Fruit fly (Drosophila melanogaster) whole organism, embryonic: Measurements from ENCODE around the gene CG12990.

ENCODE experiments used
- Adf1 ChIP-seq: fragments of 200-800 bp; sonication (Bioruptor generic); IDR thresholded peaks from 2 replicates; pipeline ENCODE4 v1.3.6; 2022; ENCODE audit warnings: missing biosample characterization, missing genetic modification characterization
- B-H1 ChIP-seq: fragments of 200-800 bp; sonication (Bioruptor generic); IDR thresholded peaks from 3 replicates; pipeline ENCODE4 v1.3.6; 2022; ENCODE audit warnings: missing biosample characterization, missing genetic modification characterization
- B-H2 ChIP-seq: fragments of 200-800 bp; sonication (Bioruptor generic); optimal IDR thresholded peaks from 2 replicates; lab custom pipeline; 2018; ENCODE audit warnings: missing biosample characterization, mild to moderate bottlenecking, missing genetic modification characterization
- C15 ChIP-seq: fragments of 200-800 bp; sonication (Bioruptor generic); IDR thresholded peaks from 3 replicates; pipeline ENCODE4 v1.3.6; 2022; ENCODE audit warnings: missing biosample characterization, missing genetic modification characterization
- CG11695 ChIP-seq: fragments of 200-800 bp; sonication (Bioruptor generic); IDR thresholded peaks from 3 replicates; pipeline ENCODE4 v1.3.6; 2022; ENCODE audit warnings: missing biosample characterization, missing genetic modification characterization
- CG12155 ChIP-seq: fragments of 200-800 bp; sonication (Bioruptor generic); optimal IDR thresholded peaks from 3 replicates; lab custom pipeline; 2016; ENCODE audit warnings: missing biosample characterization, missing genetic modification characterization
- CG1603 ChIP-seq: fragments of 200-800 bp; sonication (Bioruptor generic); optimal IDR thresholded peaks from 2 replicates; lab custom pipeline; 2019; ENCODE audit warnings: missing biosample characterization, mild to moderate bottlenecking, missing genetic modification characterization, moderate library complexity
- CG2199 ChIP-seq: fragments of 200-800 bp; sonication (Bioruptor generic); IDR thresholded peaks from 3 replicates; pipeline ENCODE4 v1.3.6; 2022; ENCODE audit warnings: missing biosample characterization, missing genetic modification characterization
- CG2678 ChIP-seq: fragments of 200-800 bp; sonication (Bioruptor generic); optimal IDR thresholded peaks from 3 replicates; lab custom pipeline; 2019; ENCODE audit warnings: missing biosample characterization, mild to moderate bottlenecking, missing genetic modification characterization, moderate library complexity
- CG3065 ChIP-seq: fragments of 200-800 bp; sonication (Bioruptor generic); optimal IDR thresholded peaks from 2 replicates; lab custom pipeline; 2016; ENCODE audit warnings: missing biosample characterization, missing genetic modification characterization
- CG3407 ChIP-seq: fragments of 200-800 bp; sonication (Bioruptor generic); optimal IDR thresholded peaks from 2 replicates; lab custom pipeline; 2018; ENCODE audit warnings: missing biosample characterization, mild to moderate bottlenecking, missing genetic modification characterization
- CG3847 ChIP-seq: fragments of 200-800 bp; sonication (Bioruptor generic); IDR thresholded peaks from 2 replicates; pipeline ENCODE4 v1.3.6; 2022; ENCODE audit warnings: missing biosample characterization, missing genetic modification characterization
- CG4617 ChIP-seq: fragments of 200-800 bp; sonication (Bioruptor generic); optimal IDR thresholded peaks from 3 replicates; lab custom pipeline; 2016; ENCODE audit warnings: missing biosample characterization, missing genetic modification characterization, borderline replicate concordance
- CG6272 ChIP-seq: fragments of 200-800 bp; sonication (Bioruptor generic); IDR thresholded peaks from 2 replicates; pipeline ENCODE4 v1.3.6; 2022; ENCODE audit warnings: missing biosample characterization, missing genetic modification characterization
- CG6791 ChIP-seq: fragments of 200-800 bp; sonication (Bioruptor generic); IDR thresholded peaks from 3 replicates; pipeline ENCODE4 v1.3.6; 2022; ENCODE audit warnings: missing biosample characterization, missing genetic modification characterization; ENCODE audit not compliant: partially characterized antibody
- CG7271 ChIP-seq: fragments of 200-800 bp; sonication (Bioruptor generic); optimal IDR thresholded peaks from 2 replicates; lab custom pipeline; 2018; ENCODE audit warnings: missing biosample characterization, mild to moderate bottlenecking, missing genetic modification characterization, moderate library complexity
- CG7928 ChIP-seq: fragments of 200-800 bp; sonication (Bioruptor generic); optimal IDR thresholded peaks from 2 replicates; lab custom pipeline; 2017; ENCODE audit warnings: missing biosample characterization, mild to moderate bottlenecking, missing genetic modification characterization
- CG8765 ChIP-seq: fragments of 200-800 bp; sonication (Bioruptor generic); IDR thresholded peaks from 2 replicates; pipeline ENCODE4 v1.3.6; 2022; ENCODE audit warnings: missing biosample characterization, missing genetic modification characterization
- CG9876 ChIP-seq: fragments of 200-800 bp; sonication (Bioruptor generic); optimal IDR thresholded peaks from 2 replicates; lab custom pipeline; 2016; ENCODE audit warnings: missing biosample characterization, missing genetic modification characterization
- Camta ChIP-seq: fragments of 200-800 bp; sonication (Bioruptor generic); optimal IDR thresholded peaks from 2 replicates; lab custom pipeline; 2016; ENCODE audit warnings: missing biosample characterization, missing genetic modification characterization
- CrebB ChIP-seq: fragments of 200-800 bp; sonication (Bioruptor generic); optimal IDR thresholded peaks from 3 replicates; lab custom pipeline; 2018; ENCODE audit warnings: missing biosample characterization, mild to moderate bottlenecking, missing genetic modification characterization
- D ChIP-seq, 2 experiments: fragments of 200-800 bp in 1 of 2; fragments of >200 bp in 1 of 2; sonication (Bioruptor generic) in 1 of 2; optimal IDR thresholded peaks; 2 replicates in 1 of 2; 3 replicates in 1 of 2; lab custom pipeline; 2017; ENCODE audit warnings: mild to moderate bottlenecking in 1 of 2, missing biosample characterization in 1 of 2, missing genetic modification characterization in 1 of 2, missing genetic modification reagents in 1 of 2
- Fer2 ChIP-seq: fragments of 200-800 bp; sonication (Bioruptor generic); optimal IDR thresholded peaks from 2 replicates; lab custom pipeline; 2018; ENCODE audit warnings: missing biosample characterization, mild to moderate bottlenecking, missing genetic modification characterization, moderate library complexity
- Jarid2 ChIP-seq: fragments of 200-800 bp; sonication (Bioruptor generic); optimal IDR thresholded peaks from 3 replicates; lab custom pipeline; 2017; ENCODE audit warnings: mild to moderate bottlenecking, missing biosample characterization, missing genetic modification reagents, missing genetic modification characterization
- Lhr ChIP-seq: fragments of 200-800 bp; sonication (Bioruptor generic); optimal IDR thresholded peaks from 3 replicates; lab custom pipeline; 2017; ENCODE audit warnings: mild to moderate bottlenecking, missing biosample characterization, missing genetic modification reagents, missing genetic modification characterization
- MTF-1 ChIP-seq: fragments of 200-800 bp; sonication (Bioruptor generic); optimal IDR thresholded peaks from 2 replicates; lab custom pipeline; 2018; ENCODE audit warnings: missing biosample characterization, mild to moderate bottlenecking, missing genetic modification characterization, borderline replicate concordance
- Max ChIP-seq: fragments of 200-800 bp; sonication (Bioruptor generic); optimal IDR thresholded peaks from 2 replicates; lab custom pipeline; 2016; ENCODE audit warnings: missing biosample characterization, mild to moderate bottlenecking, missing genetic modification characterization
- Med ChIP-seq: fragments of 200-800 bp; sonication (Bioruptor generic); peaks from one replicate; lab custom pipeline; 2016; ENCODE audit warnings: missing biosample characterization, missing genetic modification characterization, mild to moderate bottlenecking, inconsistent platforms, moderate library complexity
- NC2β ChIP-seq: fragments of 200-800 bp; sonication (Bioruptor generic); optimal IDR thresholded peaks from 2 replicates; lab custom pipeline; 2016; ENCODE audit warnings: missing biosample characterization, missing genetic modification characterization
- Pdp1 ChIP-seq, 2 experiments: fragments of 200-800 bp; sonication (Bioruptor generic); optimal IDR thresholded peaks; 3 replicates each; lab custom pipeline; 2016; ENCODE audit warnings: missing biosample characterization in 2 of 2, missing genetic modification characterization in 2 of 2, mild to moderate bottlenecking in 1 of 2, moderate library complexity in 1 of 2
- Ssrp ChIP-seq: fragments of 200-800 bp; sonication (Bioruptor generic); optimal IDR thresholded peaks from 2 replicates; lab custom pipeline; 2018; ENCODE audit warnings: missing biosample characterization, mild to moderate bottlenecking, missing genetic modification characterization, moderate library complexity
- TFAM ChIP-seq: fragments of 200-800 bp; sonication (Bioruptor generic); optimal IDR thresholded peaks from 2 replicates; lab custom pipeline; 2017; ENCODE audit warnings: missing biosample characterization, missing genetic modification characterization, inconsistent platforms
- abd-A ChIP-seq: fragments of 200-800 bp; sonication (Bioruptor generic); optimal IDR thresholded peaks from 3 replicates; lab custom pipeline; 2019; ENCODE audit warnings: missing biosample characterization, mild to moderate bottlenecking, missing genetic modification characterization, moderate library complexity
- ash1 ChIP-seq: fragments of 200-800 bp; sonication (Bioruptor generic); optimal IDR thresholded peaks from 2 replicates; lab custom pipeline; 2018; ENCODE audit warnings: missing biosample characterization, mild to moderate bottlenecking, missing genetic modification characterization
- cg ChIP-seq: fragments of 200-800 bp; sonication (Bioruptor generic); optimal IDR thresholded peaks from 3 replicates; lab custom pipeline; 2019; ENCODE audit warnings: missing biosample characterization, mild to moderate bottlenecking, missing genetic modification characterization, moderate library complexity
- eve ChIP-seq, 2 experiments: fragments of >200 bp; optimal IDR thresholded peaks; 2 replicates each; lab custom pipeline; 2017; ENCODE audit warnings: missing biosample characterization in 2 of 2, missing genetic modification characterization in 2 of 2
- fd3F ChIP-seq: fragments of 200-800 bp; sonication (Bioruptor generic); optimal IDR thresholded peaks from 2 replicates; lab custom pipeline; 2018; ENCODE audit warnings: missing biosample characterization, mild to moderate bottlenecking, missing genetic modification characterization, moderate library complexity
- gsb ChIP-seq: fragments of 200-800 bp; sonication (Bioruptor generic); IDR thresholded peaks from 2 replicates; pipeline ENCODE4 v1.3.6; 2022; ENCODE audit warnings: missing biosample characterization, missing genetic modification characterization
- jumu ChIP-seq: fragments of 200-800 bp; sonication (Bioruptor generic); optimal IDR thresholded peaks from 3 replicates; lab custom pipeline; 2016; ENCODE audit warnings: missing biosample characterization, missing genetic modification characterization
- klu ChIP-seq: fragments of 200-800 bp; sonication (Bioruptor generic); IDR thresholded peaks from 2 replicates; pipeline ENCODE4 v1.3.6; 2022; ENCODE audit warnings: missing biosample characterization, missing genetic modification characterization
- lola ChIP-seq, 3 experiments: fragments of >200 bp in 2 of 3; fragments of 200-800 bp in 1 of 3; sonication (Bioruptor generic) in 1 of 3; optimal IDR thresholded peaks; 2 replicates each; lab custom pipeline; 2017 to 2019; ENCODE audit warnings: missing biosample characterization in 3 of 3, missing genetic modification characterization in 3 of 3, mild to moderate bottlenecking in 1 of 3, moderate library complexity in 1 of 3
- onecut ChIP-seq: fragments of 200-800 bp; sonication (Bioruptor generic); IDR thresholded peaks from 2 replicates; pipeline ENCODE4 v1.3.6; 2022; ENCODE audit warnings: missing biosample characterization, missing genetic modification characterization
- pros ChIP-seq: fragments of 200-800 bp; sonication (Bioruptor generic); optimal IDR thresholded peaks from 3 replicates; lab custom pipeline; 2019; ENCODE audit warnings: missing biosample characterization, mild to moderate bottlenecking, missing genetic modification characterization, moderate library complexity
- trem ChIP-seq: fragments of 200-800 bp; optimal IDR thresholded peaks from 3 replicates; lab custom pipeline; 2019; ENCODE audit warnings: missing biosample characterization, mild to moderate bottlenecking, missing genetic modification characterization, moderate library complexity

Gene CG12990

DNA sequence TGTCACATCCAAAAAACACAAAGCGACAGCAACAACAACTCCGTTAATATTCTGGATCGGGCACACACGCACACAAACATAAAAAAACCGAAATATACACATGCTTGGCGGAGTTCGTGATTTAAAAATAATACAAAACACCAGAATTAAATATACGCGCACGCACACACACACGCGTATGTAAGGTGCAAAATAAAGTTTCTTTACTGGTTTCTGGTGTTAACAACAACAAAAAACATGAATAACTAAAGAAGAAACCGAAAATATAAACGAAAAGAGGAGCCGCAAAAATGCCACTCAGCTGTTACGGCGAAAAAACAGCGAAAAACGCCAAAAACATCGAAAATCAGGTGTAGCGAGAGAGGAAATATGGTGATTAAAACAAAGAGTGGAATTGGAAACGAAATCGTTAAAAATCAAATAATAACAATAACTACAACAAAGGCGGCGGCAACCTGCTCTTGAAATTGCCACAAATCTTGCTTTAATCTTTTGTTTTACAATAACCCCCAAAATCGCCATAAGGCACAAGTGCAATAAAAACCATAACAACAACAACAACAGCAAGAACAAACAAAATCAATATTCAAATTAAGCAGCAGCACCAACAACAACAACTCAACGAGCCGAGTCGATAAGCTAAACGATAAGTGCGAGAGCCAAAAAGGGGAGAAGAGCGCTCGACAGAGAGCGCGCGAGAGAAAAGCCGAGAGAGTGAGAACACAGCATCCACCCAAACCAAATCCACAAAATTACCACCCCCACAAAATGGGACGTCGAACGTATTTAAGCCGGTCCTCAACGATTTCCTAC, 38.8 kb upstream of the CG12990 start (continued):
- no peak for TF ChIP-seq B-H2 (GFP tag; lab: Kevin White, UChicago)
- no peak for TF ChIP-seq CG3847 (GFP tag; lab: Robert Waterston, UW)
- TF ChIP-seq Adf1 (GFP tag; lab: Robert Waterston, UW): no peak
- no peak for TF ChIP-seq CG3407 (GFP tag; lab: Kevin White, UChicago)
- TF ChIP-seq trem: no peak
- no peak for TF ChIP-seq Ssrp (tag; lab: Kevin White, UChicago)
- TF ChIP-seq NC2β (GFP tag; lab: Kevin White, UChicago): no peak
- TF ChIP-seq D (optimal IDR thresholded peaks at IDR 0.05; lab: Kevin White, UChicago): no peak
- no peak for TF ChIP-seq D (GFP tag; optimal IDR thresholded peaks at IDR 0.05; lab: Kevin White, UChicago)
- TF ChIP-seq Med (GFP tag; lab: Kevin White, UChicago): peak; percentile 16
- peak; percentile 94 for TF ChIP-seq abd-A
- peak in 1 of 2 experiments; percentile 85 for TF ChIP-seq eve (GFP tag; optimal IDR thresholded peaks at IDR 0.05; lab: Kevin White, UChicago)
- no peak for TF ChIP-seq Camta (GFP tag; lab: Kevin White, UChicago)
- no peak for TF ChIP-seq jumu
- TF ChIP-seq CG3065 (GFP tag; lab: Kevin White, UChicago): no peak
- TF ChIP-seq CG2678 (tag; lab: Kevin White, UChicago): no peak
- TF ChIP-seq lola (GFP tag; optimal IDR thresholded peaks at IDR 0.05; lab: Kevin White, UChicago): no peak
- TF ChIP-seq CG1603 (tag; lab: Kevin White, UChicago): no peak
- no peak for TF ChIP-seq TFAM (GFP tag; lab: Kevin White, UChicago)
- no peak for TF ChIP-seq gsb (GFP tag; lab: Robert Waterston, UW)
- TF ChIP-seq cg (GFP tag; lab: Kevin White, UChicago): peak; percentile 20
- no peak for TF ChIP-seq CG12155 (GFP tag; lab: Kevin White, UChicago)
- TF ChIP-seq Fer2 (tag; lab: Kevin White, UChicago): no peak
- no peak for TF ChIP-seq CG9876
- TF ChIP-seq onecut (GFP tag; lab: Robert Waterston, UW): peak; percentile 98
- TF ChIP-seq Pdp1 (GFP tag; optimal IDR thresholded peaks at IDR 0.05; lab: Kevin White, UChicago): peak in 1 of 2 experiments; percentile 1
- TF ChIP-seq CG7928 (GFP tag; lab: Kevin White, UChicago): no peak
- no peak for TF ChIP-seq klu (GFP tag; lab: Robert Waterston, UW)
- peak; percentile 41 for TF ChIP-seq pros (GFP tag; lab: Kevin White, UChicago)
- no peak for TF ChIP-seq CrebB (tag; lab: Kevin White, UChicago)
- TF ChIP-seq B-H1: no peak
- no peak for TF ChIP-seq C15
- TF ChIP-seq CG6791 (GFP tag; lab: Robert Waterston, UW): 0 out of 3 replicates have a peak, but pooled peaks have one; percentile 27
- no peak for TF ChIP-seq CG11695 (GFP tag; lab: Robert Waterston, UW)
- no peak for TF ChIP-seq fd3F
- no peak for TF ChIP-seq Lhr (GFP tag; lab: Kevin White, UChicago)
- no peak for TF ChIP-seq CG6272 (GFP tag; lab: Robert Waterston, UW)
- no peak for TF ChIP-seq ash1
- peak; percentile 59 for TF ChIP-seq Jarid2 (GFP tag; lab: Kevin White, UChicago)
- TF ChIP-seq CG4617 (GFP tag; lab: Kevin White, UChicago): no peak
- TF ChIP-seq MTF-1 (GFP tag; lab: Kevin White, UChicago): no peak
- TF ChIP-seq Max (GFP tag; lab: Kevin White, UChicago): no peak
- no peak for TF ChIP-seq CG2199
- TF ChIP-seq CG7271 (tag; lab: Kevin White, UChicago): no peak
- TF ChIP-seq CG8765 (GFP tag; lab: Robert Waterston, UW): no peak
